Fruit fly (Drosophila melanogaster) whole organism, embryonic: ENCODE results near the gene SecCl.

Experiments
- Abd-B ChIP-seq: fragments of 200-800 bp; sonication (Bioruptor generic); optimal IDR thresholded peaks from 2 replicates; lab custom pipeline; 2018; ENCODE audit warnings: missing biosample characterization, mild to moderate bottlenecking, missing genetic modification characterization, moderate library complexity
- Aef1 ChIP-seq: fragments of 200-800 bp; sonication (Bioruptor generic); IDR thresholded peaks from 3 replicates; pipeline ENCODE4 v1.3.6; 2022; ENCODE audit warnings: missing biosample characterization, missing genetic modification characterization
- Asciz ChIP-seq: fragments of 200-800 bp; sonication (Bioruptor generic); optimal IDR thresholded peaks from 2 replicates; lab custom pipeline; 2017; ENCODE audit warnings: missing biosample characterization, mild to moderate bottlenecking, missing genetic modification characterization, missing genetic modification reagents
- Atf6 ChIP-seq: fragments of 200-800 bp; sonication (Bioruptor generic); IDR thresholded peaks from 2 replicates; pipeline ENCODE4 v1.3.6; 2022; ENCODE audit warnings: missing biosample characterization, missing genetic modification characterization
- B-H2 ChIP-seq: fragments of 200-800 bp; sonication (Bioruptor generic); optimal IDR thresholded peaks from 2 replicates; lab custom pipeline; 2018; ENCODE audit warnings: missing biosample characterization, mild to moderate bottlenecking, missing genetic modification characterization
- Bdp1 ChIP-seq: fragments of 200-800 bp; sonication (Bioruptor generic); optimal IDR thresholded peaks from 3 replicates; lab custom pipeline; 2016; ENCODE audit warnings: missing biosample characterization, missing genetic modification characterization
- CG11085 ChIP-seq: fragments of 200-800 bp; sonication (Bioruptor generic); IDR thresholded peaks from 2 replicates; pipeline ENCODE4 v1.3.6; 2022; ENCODE audit warnings: missing biosample characterization, missing genetic modification characterization
- CG1233 ChIP-seq: fragments of 200-800 bp; sonication (Bioruptor generic); optimal IDR thresholded peaks from 4 replicates; lab custom pipeline; 2018; ENCODE audit warnings: missing biosample characterization, mild to moderate bottlenecking, missing genetic modification characterization
- CG14050 ChIP-seq: fragments of 200-800 bp; sonication (Bioruptor generic); IDR thresholded peaks from 3 replicates; pipeline ENCODE4 v1.3.6; 2022; ENCODE audit warnings: missing biosample characterization, missing genetic modification characterization
- CG14710 ChIP-seq: fragments of 200-800 bp; sonication (Bioruptor generic); optimal IDR thresholded peaks from 3 replicates; lab custom pipeline; 2019; ENCODE audit warnings: missing biosample characterization, mild to moderate bottlenecking, missing genetic modification characterization, moderate library complexity
- CG18619 ChIP-seq: fragments of 200-800 bp; sonication (Bioruptor generic); optimal IDR thresholded peaks from 3 replicates; lab custom pipeline; 2017; ENCODE audit warnings: missing biosample characterization, mild to moderate bottlenecking, missing genetic modification characterization
- CG31441 ChIP-seq: fragments of 200-800 bp; sonication (Bioruptor generic); IDR thresholded peaks from 2 replicates; pipeline ENCODE4 v1.3.6; 2022; ENCODE audit warnings: missing biosample characterization, missing genetic modification characterization
- CG3163 ChIP-seq: fragments of 200-800 bp; sonication (Bioruptor generic); optimal IDR thresholded peaks from 3 replicates; lab custom pipeline; 2016; ENCODE audit warnings: missing biosample characterization, missing genetic modification characterization
- CG4360 ChIP-seq: fragments of 200-800 bp; sonication (Bioruptor generic); IDR thresholded peaks from 2 replicates; pipeline ENCODE4 v1.3.6; 2022; ENCODE audit warnings: missing biosample characterization, missing genetic modification characterization
- CG7357 ChIP-seq: fragments of 200-800 bp; sonication (Bioruptor generic); IDR thresholded peaks from 3 replicates; pipeline ENCODE4 v1.3.6; 2022; ENCODE audit warnings: missing biosample characterization, missing genetic modification characterization
- CG9727 ChIP-seq: fragments of 200-800 bp; sonication (Bioruptor generic); optimal IDR thresholded peaks from 3 replicates; lab custom pipeline; 2017; ENCODE audit warnings: missing biosample characterization, mild to moderate bottlenecking, missing genetic modification characterization
- Chrac-16 ChIP-seq: fragments of 200-800 bp; sonication (Bioruptor generic); optimal IDR thresholded peaks from 3 replicates; lab custom pipeline; 2016; ENCODE audit warnings: missing biosample characterization, missing genetic modification characterization
- D19A ChIP-seq: fragments of 200-800 bp; optimal IDR thresholded peaks from 3 replicates; lab custom pipeline; 2019; ENCODE audit warnings: missing biosample characterization, mild to moderate bottlenecking, missing genetic modification characterization, moderate library complexity
- Ets65A ChIP-seq: fragments of 200-800 bp; sonication (Bioruptor generic); peaks from one replicate; lab custom pipeline; 2016; ENCODE audit warnings: missing biosample characterization, missing genetic modification characterization
- HLH3B ChIP-seq: fragments of 200-800 bp; sonication (Bioruptor generic); IDR thresholded peaks from 2 replicates; pipeline ENCODE4 v1.3.6; 2022; ENCODE audit warnings: missing biosample characterization, missing genetic modification characterization
- HmgZ ChIP-seq: fragments of 200-800 bp; sonication (Bioruptor generic); optimal IDR thresholded peaks from 2 replicates; lab custom pipeline; 2018; ENCODE audit warnings: missing biosample characterization, mild to moderate bottlenecking, missing genetic modification characterization
- Hr51 ChIP-seq, 2 experiments: fragments of 200-800 bp; sonication (Bioruptor generic); optimal IDR thresholded peaks; 2 replicates in 1 of 2; 3 replicates in 1 of 2; lab custom pipeline; 2016 to 2018; ENCODE audit warnings: missing biosample characterization in 2 of 2, missing genetic modification characterization in 2 of 2, mild to moderate bottlenecking in 1 of 2, moderate library complexity in 1 of 2
- Med ChIP-seq: fragments of 200-800 bp; sonication (Bioruptor generic); peaks from one replicate; lab custom pipeline; 2016; ENCODE audit warnings: missing biosample characterization, missing genetic modification characterization, mild to moderate bottlenecking, inconsistent platforms, moderate library complexity
- Neu2 ChIP-seq: fragments of 200-800 bp; sonication (Bioruptor generic); optimal IDR thresholded peaks from 3 replicates; lab custom pipeline; 2016; ENCODE audit warnings: missing biosample characterization, missing genetic modification characterization, borderline replicate concordance
- Pdp1 ChIP-seq, 2 experiments: fragments of 200-800 bp; sonication (Bioruptor generic); optimal IDR thresholded peaks; 3 replicates each; lab custom pipeline; 2016; ENCODE audit warnings: missing biosample characterization in 2 of 2, missing genetic modification characterization in 2 of 2, mild to moderate bottlenecking in 1 of 2, moderate library complexity in 1 of 2
- Sry-δ ChIP-seq: fragments of 200-800 bp; sonication (Bioruptor generic); optimal IDR thresholded peaks from 2 replicates; lab custom pipeline; 2016; ENCODE audit warnings: missing biosample characterization, missing genetic modification characterization
- Tbp ChIP-seq: fragments of >200 bp; optimal IDR thresholded peaks from 2 replicates; lab custom pipeline; 2018; ENCODE audit warnings: missing biosample characterization, missing genetic modification characterization
- Usf ChIP-seq: fragments of 200-800 bp; sonication (Bioruptor generic); optimal IDR thresholded peaks from 2 replicates; lab custom pipeline; 2017; ENCODE audit warnings: missing genotype, missing biosample characterization, missing genetic modification characterization
- ac ChIP-seq: fragments of 200-800 bp; sonication (Bioruptor generic); optimal IDR thresholded peaks from 3 replicates; lab custom pipeline; 2017; ENCODE audit warnings: missing biosample characterization, mild to moderate bottlenecking, missing genetic modification characterization
- al ChIP-seq: fragments of 200-800 bp; sonication (Bioruptor generic); IDR thresholded peaks from 2 replicates; pipeline ENCODE4 v1.3.6; 2022; ENCODE audit warnings: missing biosample characterization, missing genetic modification characterization
- az2 ChIP-seq: fragments of 200-800 bp; sonication (Bioruptor generic); optimal IDR thresholded peaks from 3 replicates; lab custom pipeline; 2016; ENCODE audit warnings: missing biosample characterization, missing genetic modification characterization
- bbx ChIP-seq: fragments of 200-800 bp; sonication (Bioruptor generic); IDR thresholded peaks from 2 replicates; pipeline ENCODE4 v1.3.6; 2022; ENCODE audit warnings: missing biosample characterization, missing genetic modification characterization; ENCODE audit not compliant: partially characterized antibody
- btn ChIP-seq: fragments of 200-800 bp; sonication (Bioruptor generic); optimal IDR thresholded peaks from 2 replicates; lab custom pipeline; 2016; ENCODE audit warnings: missing biosample characterization, missing genetic modification characterization
- chif ChIP-seq, 2 experiments: fragments of 200-800 bp; sonication (Bioruptor generic); optimal IDR thresholded peaks; 3 replicates each; lab custom pipeline; 2016; ENCODE audit warnings: missing biosample characterization in 2 of 2, missing genetic modification characterization in 2 of 2
- dm ChIP-seq: fragments of 200-800 bp; sonication (Bioruptor generic); optimal IDR thresholded peaks from 3 replicates; lab custom pipeline; 2016; ENCODE audit warnings: missing biosample characterization, missing genetic modification characterization
- esg ChIP-seq: fragments of 200-800 bp; sonication (Bioruptor generic); conservative IDR thresholded peaks from 2 replicates; pipeline ENCODE4 v1.3.6; 2022; ENCODE audit warnings: missing biosample characterization, missing genetic modification characterization
- eve ChIP-seq, 2 experiments: fragments of >200 bp; optimal IDR thresholded peaks; 2 replicates each; lab custom pipeline; 2017; ENCODE audit warnings: missing biosample characterization in 2 of 2, missing genetic modification characterization in 2 of 2
- fd64A ChIP-seq: fragments of 200-800 bp; sonication (Bioruptor generic); optimal IDR thresholded peaks from 3 replicates; lab custom pipeline; 2018; ENCODE audit warnings: missing biosample characterization, mild to moderate bottlenecking, missing genetic modification characterization
- fru ChIP-seq: fragments of >200 bp; optimal IDR thresholded peaks from 2 replicates; lab custom pipeline; 2017
- gsb ChIP-seq: fragments of 200-800 bp; sonication (Bioruptor generic); IDR thresholded peaks from 2 replicates; pipeline ENCODE4 v1.3.6; 2022; ENCODE audit warnings: missing biosample characterization, missing genetic modification characterization
- kay ChIP-seq: fragments of 200-800 bp; sonication (Bioruptor generic); optimal IDR thresholded peaks from 2 replicates; lab custom pipeline; 2016; ENCODE audit warnings: missing biosample characterization, missing genetic modification characterization
- mirr ChIP-seq: fragments of 200-800 bp; sonication (Bioruptor generic); optimal IDR thresholded peaks from 3 replicates; lab custom pipeline; 2018; ENCODE audit warnings: missing biosample characterization, mild to moderate bottlenecking, missing genetic modification characterization
- nerfin-2 ChIP-seq: fragments of 200-800 bp; sonication (Bioruptor generic); IDR thresholded peaks from 2 replicates; pipeline ENCODE4 v1.3.6; 2022; ENCODE audit warnings: missing biosample characterization, missing genetic modification characterization; ENCODE audit not compliant: partially characterized antibody
- sr ChIP-seq: fragments of 200-800 bp; sonication (Bioruptor generic); IDR thresholded peaks from 3 replicates; pipeline ENCODE4 v1.3.6; 2022; ENCODE audit warnings: missing biosample characterization, missing genetic modification characterization
- ssp ChIP-seq: fragments of 200-800 bp; sonication (Bioruptor generic); IDR thresholded peaks from 2 replicates; pipeline ENCODE4 v1.3.6; 2022; ENCODE audit warnings: missing biosample characterization, missing genetic modification characterization
- tin ChIP-seq: fragments of 200-800 bp; sonication (Bioruptor generic); optimal IDR thresholded peaks from 3 replicates; lab custom pipeline; 2016; ENCODE audit warnings: missing biosample characterization, missing genetic modification characterization
- tio ChIP-seq: fragments of 200-800 bp; sonication (Bioruptor generic); optimal IDR thresholded peaks from 2 replicates; lab custom pipeline; 2017; ENCODE audit warnings: missing biosample characterization, missing genetic modification characterization, inconsistent platforms
- tll ChIP-seq, 2 experiments: fragments of 200-800 bp in 1 of 2; fragments of >200 bp in 1 of 2; sonication (Bioruptor generic) in 1 of 2; optimal IDR thresholded peaks; 2 replicates each; lab custom pipeline; 2017 to 2019; ENCODE audit warnings: missing biosample characterization in 2 of 2, missing genetic modification characterization in 2 of 2, mild to moderate bottlenecking in 1 of 2, moderate library complexity in 1 of 2
- wek ChIP-seq: fragments of 200-800 bp; sonication (Bioruptor generic); optimal IDR thresholded peaks from 3 replicates; lab custom pipeline; 2018; ENCODE audit warnings: missing biosample characterization, mild to moderate bottlenecking, missing genetic modification characterization, moderate library complexity
- zf30C ChIP-seq: fragments of 200-800 bp; sonication (Bioruptor generic); optimal IDR thresholded peaks from 3 replicates; lab custom pipeline; 2018; ENCODE audit warnings: missing biosample characterization, mild to moderate bottlenecking, missing genetic modification characterization

SecCl gene

DNA sequence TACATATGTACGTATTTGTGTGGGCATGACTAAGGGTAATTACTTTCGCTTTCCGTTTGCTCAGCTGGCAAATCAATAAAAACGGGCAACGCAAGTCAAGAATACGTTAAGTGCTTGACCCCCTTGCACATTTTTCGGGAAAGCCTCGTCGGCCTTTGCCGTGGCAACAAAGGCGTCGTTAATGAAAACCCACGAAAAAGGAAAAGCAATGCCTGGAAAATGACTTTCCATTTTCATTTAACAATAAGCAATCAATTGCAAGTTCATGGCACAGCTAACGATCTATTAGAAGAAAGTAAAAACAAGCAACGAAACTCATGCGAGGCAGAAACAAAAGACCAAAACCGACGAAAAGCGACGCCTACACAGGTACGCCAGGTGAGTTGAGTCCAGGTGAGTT is 26.1 kb downstream of the SecCl start (continued):
- no peak for TF ChIP-seq mirr
- TF ChIP-seq kay (GFP tag; lab: Kevin White, UChicago), result no peak
- TF ChIP-seq ssp (GFP tag; lab: Robert Waterston, UW), result no peak
- TF ChIP-seq fru (lab: Kevin White, UChicago), result no peak
- no peak for TF ChIP-seq Abd-B (GFP tag; lab: Kevin White, UChicago)
- TF ChIP-seq Chrac-16 (GFP tag; lab: Kevin White, UChicago), result no peak
- no peak for TF ChIP-seq dm (GFP tag; lab: Kevin White, UChicago)
- peak; percentile 88 for TF ChIP-seq ac (GFP tag; lab: Kevin White, UChicago)
- TF ChIP-seq CG18619 (GFP tag; lab: Kevin White, UChicago), result no peak
- no peak for TF ChIP-seq Sry-δ
- no peak for TF ChIP-seq bbx (GFP tag; lab: Robert Waterston, UW)
- TF ChIP-seq tio (GFP tag; lab: Kevin White, UChicago), result no peak
- TF ChIP-seq CG9727 (GFP tag; lab: Kevin White, UChicago), result no peak
- no peak for TF ChIP-seq CG14050 (GFP tag; lab: Robert Waterston, UW)
- 0 out of 3 replicates have a peak, but pooled peaks have one; percentile 15 for TF ChIP-seq sr (GFP tag; lab: Robert Waterston, UW)
- no peak for TF ChIP-seq Tbp (GFP tag; lab: Kevin White, UChicago)
- TF ChIP-seq esg (GFP tag; lab: Robert Waterston, UW), result no peak
- TF ChIP-seq tin, result no peak
- no peak for TF ChIP-seq CG1233 (GFP tag; lab: Kevin White, UChicago)
- no peak for TF ChIP-seq CG4360 (GFP tag; lab: Robert Waterston, UW)
- no peak for TF ChIP-seq gsb (GFP tag; lab: Robert Waterston, UW)
- no peak for TF ChIP-seq btn (GFP tag; lab: Kevin White, UChicago)
- no peak for TF ChIP-seq HLH3B (GFP tag; lab: Robert Waterston, UW)
- TF ChIP-seq Med, result no peak
- no peak for TF ChIP-seq chif (GFP tag; optimal IDR thresholded peaks at IDR 0.05; lab: Kevin White, UChicago)
- no peak for TF ChIP-seq HmgZ (tag; lab: Kevin White, UChicago)
- no peak for TF ChIP-seq CG7357 (GFP tag; lab: Robert Waterston, UW)

DNA sequence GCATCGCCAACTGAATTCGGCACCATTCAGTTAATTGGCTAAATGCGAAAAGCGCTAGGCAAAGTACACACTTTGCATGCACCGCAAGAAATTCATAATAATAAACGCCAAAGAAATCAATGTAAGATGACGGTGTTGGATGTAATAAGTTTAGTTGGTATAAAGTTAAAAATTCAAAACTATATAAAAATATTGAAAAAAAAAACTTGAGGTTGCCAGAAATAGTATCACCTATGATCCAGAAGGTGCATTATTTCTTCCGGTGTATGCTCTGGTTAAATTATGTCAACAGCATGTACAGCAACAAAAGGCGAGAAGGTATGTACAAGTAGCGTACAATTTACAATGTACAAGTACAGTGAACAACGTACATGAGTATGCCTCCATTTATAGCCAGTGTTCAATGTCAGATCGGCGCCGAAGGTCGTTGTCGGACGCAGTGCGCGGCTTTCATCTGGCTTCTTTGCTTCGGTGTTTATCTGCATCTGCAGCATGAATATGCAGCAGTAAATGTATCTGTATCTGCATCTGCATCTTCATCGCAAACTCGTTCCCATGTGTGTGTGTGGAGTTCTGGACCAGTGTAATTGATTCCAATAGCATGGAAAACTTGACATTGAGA is 27.1 kb downstream of the SecCl start:
- no peak for TF ChIP-seq tin
- 0 out of 2 replicates have a peak, but pooled peaks have one; percentile 40 for TF ChIP-seq CG31441 (GFP tag; lab: Robert Waterston, UW)
- no peak for TF ChIP-seq CG11085 (GFP tag; lab: Robert Waterston, UW)
- TF ChIP-seq chif (GFP tag; optimal IDR thresholded peaks at IDR 0.05; lab: Kevin White, UChicago), result peak in 1 of 2 experiments; percentile 28
- no peak for TF ChIP-seq zf30C
- no peak for TF ChIP-seq nerfin-2 (GFP tag; lab: Robert Waterston, UW)
- no peak for TF ChIP-seq tll (GFP tag; optimal IDR thresholded peaks at IDR 0.05; lab: Kevin White, UChicago)
- no peak for TF ChIP-seq al (GFP tag; lab: Robert Waterston, UW)
- TF ChIP-seq fd64A, result no peak
- peak in 1 of 2 experiments; percentile 33 for TF ChIP-seq Pdp1 (GFP tag; optimal IDR thresholded peaks at IDR 0.05; lab: Kevin White, UChicago)
- no peak for TF ChIP-seq Neu2
- peak; percentile 15 for TF ChIP-seq Abd-B (GFP tag; lab: Kevin White, UChicago)
- no peak for TF ChIP-seq Usf (GFP tag; lab: Kevin White, UChicago)
- peak in 1 of 2 experiments; percentile 56 for TF ChIP-seq Hr51 (GFP tag; optimal IDR thresholded peaks at IDR 0.05; lab: Kevin White, UChicago)
- no peak for TF ChIP-seq eve (GFP tag; optimal IDR thresholded peaks at IDR 0.05; lab: Kevin White, UChicago)
- TF ChIP-seq Bdp1 (GFP tag; lab: Kevin White, UChicago), result no peak
- TF ChIP-seq Ets65A, result peak; percentile 67
- no peak for TF ChIP-seq CG3163 (GFP tag; lab: Kevin White, UChicago)
- TF ChIP-seq Aef1, result 0 out of 3 replicates have a peak, but pooled peaks have one; percentile 12
- peak; percentile 5 for TF ChIP-seq Asciz (GFP tag; lab: Kevin White, UChicago)
- peak; percentile 8 for TF ChIP-seq CG14710 (tag; lab: Kevin White, UChicago)
- TF ChIP-seq Atf6 (GFP tag; lab: Robert Waterston, UW), result no peak
- TF ChIP-seq btn (GFP tag; lab: Kevin White, UChicago), result no peak
- peak; percentile 1 for TF ChIP-seq D19A (tag; lab: Kevin White, UChicago)
- TF ChIP-seq az2 (GFP tag; lab: Kevin White, UChicago), result peak; percentile 29
- TF ChIP-seq B-H2 (GFP tag; lab: Kevin White, UChicago), result no peak
- no peak for TF ChIP-seq wek
